Fruit fly (Drosophila melanogaster) whole organism, embryonic: ENCODE measurements around the gene CG42716.

Experiments
- Atf-2 ChIP-seq: fragments of 200-800 bp; sonication (Bioruptor generic); optimal IDR thresholded peaks from 2 replicates; lab custom pipeline; 2016; ENCODE audit warnings: missing biosample characterization, missing genetic modification characterization
- Awh ChIP-seq: fragments of 200-800 bp; sonication (Bioruptor generic); IDR thresholded peaks from 2 replicates; pipeline ENCODE4, ENCODE4 v1.3.6; 2022; ENCODE audit warnings: missing biosample characterization, missing genetic modification characterization
- CG10321 ChIP-seq: fragments of 200-800 bp; sonication (Bioruptor generic); IDR thresholded peaks from 2 replicates; pipeline ENCODE4 v1.3.6; 2022; ENCODE audit warnings: missing biosample characterization, missing genetic modification characterization
- CG10462 ChIP-seq: fragments of 200-800 bp; sonication (Bioruptor generic); optimal IDR thresholded peaks from 2 replicates; lab custom pipeline; 2016; ENCODE audit warnings: missing biosample characterization, missing genetic modification characterization
- CG10543 ChIP-seq: fragments of 200-800 bp; sonication (Bioruptor generic); optimal IDR thresholded peaks from 3 replicates; lab custom pipeline; 2017; ENCODE audit warnings: missing biosample characterization, mild to moderate bottlenecking, missing genetic modification characterization, moderate library complexity
- CG11504 ChIP-seq: fragments of 200-800 bp; sonication (Bioruptor generic); optimal IDR thresholded peaks from 3 replicates; lab custom pipeline; 2019; ENCODE audit warnings: missing biosample characterization, mild to moderate bottlenecking, missing genetic modification characterization, moderate library complexity
- CG12744 ChIP-seq: fragments of 200-800 bp; sonication (Bioruptor generic); optimal IDR thresholded peaks from 2 replicates; lab custom pipeline; 2016; ENCODE audit warnings: missing biosample characterization, missing genetic modification characterization
- CG14441 ChIP-seq: fragments of 200-800 bp; sonication (Bioruptor generic); IDR thresholded peaks from 2 replicates; pipeline ENCODE4 v1.3.6; 2022; ENCODE audit warnings: missing biosample characterization, missing genetic modification characterization
- CG14667 ChIP-seq: fragments of 200-800 bp; sonication (Bioruptor generic); IDR thresholded peaks from 2 replicates; pipeline ENCODE4 v1.3.6; 2022; ENCODE audit warnings: missing biosample characterization, missing genetic modification characterization
- CG15514 ChIP-seq: fragments of 200-800 bp; sonication (Bioruptor generic); optimal IDR thresholded peaks from 3 replicates; lab custom pipeline; 2017; ENCODE audit warnings: missing biosample characterization, missing genetic modification characterization, mild to moderate bottlenecking, moderate library complexity, missing genetic modification reagents
- CG17328 ChIP-seq: fragments of 200-800 bp; sonication (Bioruptor generic); IDR thresholded peaks from 2 replicates; pipeline ENCODE4 v1.3.6; 2022; ENCODE audit warnings: missing biosample characterization, missing genetic modification characterization
- CG17361 ChIP-seq: fragments of 200-800 bp; sonication (Bioruptor generic); IDR thresholded peaks from 3 replicates; pipeline ENCODE4 v1.3.6; 2022; ENCODE audit warnings: missing biosample characterization, missing genetic modification characterization
- CG18476 ChIP-seq: fragments of 200-800 bp; sonication (Bioruptor generic); optimal IDR thresholded peaks from 2 replicates; lab custom pipeline; 2016; ENCODE audit warnings: missing biosample characterization, mild to moderate bottlenecking, missing genetic modification characterization
- CG31365 ChIP-seq: fragments of 200-800 bp; sonication (Bioruptor generic); optimal IDR thresholded peaks from 2 replicates; lab custom pipeline; 2018; ENCODE audit warnings: missing biosample characterization, mild to moderate bottlenecking, missing genetic modification characterization
- CG3163 ChIP-seq: fragments of 200-800 bp; sonication (Bioruptor generic); optimal IDR thresholded peaks from 3 replicates; lab custom pipeline; 2016; ENCODE audit warnings: missing biosample characterization, missing genetic modification characterization
- CG33213 ChIP-seq: fragments of 200-800 bp; sonication (Bioruptor generic); optimal IDR thresholded peaks from 3 replicates; lab custom pipeline; 2016; ENCODE audit warnings: missing biosample characterization, missing genetic modification characterization
- CG3407 ChIP-seq: fragments of 200-800 bp; sonication (Bioruptor generic); optimal IDR thresholded peaks from 2 replicates; lab custom pipeline; 2018; ENCODE audit warnings: missing biosample characterization, mild to moderate bottlenecking, missing genetic modification characterization
- CG4282 ChIP-seq: fragments of 200-800 bp; sonication (Bioruptor generic); optimal IDR thresholded peaks from 2 replicates; lab custom pipeline; 2016; ENCODE audit warnings: missing biosample characterization, missing genetic modification characterization
- CG6765 ChIP-seq: fragments of 200-800 bp; sonication (Bioruptor generic); optimal IDR thresholded peaks from 3 replicates; lab custom pipeline; 2017; ENCODE audit warnings: missing biosample characterization, mild to moderate bottlenecking, missing genetic modification characterization
- CG6791 ChIP-seq: fragments of 200-800 bp; sonication (Bioruptor generic); IDR thresholded peaks from 3 replicates; pipeline ENCODE4 v1.3.6; 2022; ENCODE audit warnings: missing biosample characterization, missing genetic modification characterization; ENCODE audit not compliant: partially characterized antibody
- CG7271 ChIP-seq: fragments of 200-800 bp; sonication (Bioruptor generic); optimal IDR thresholded peaks from 2 replicates; lab custom pipeline; 2018; ENCODE audit warnings: missing biosample characterization, mild to moderate bottlenecking, missing genetic modification characterization, moderate library complexity
- CG7372 ChIP-seq: fragments of 200-800 bp; sonication (Bioruptor generic); IDR thresholded peaks from 2 replicates; pipeline ENCODE4 v1.3.6; 2022; ENCODE audit warnings: missing biosample characterization, missing genetic modification characterization
- CG7745 ChIP-seq: fragments of 200-800 bp; sonication (Bioruptor generic); optimal IDR thresholded peaks from 2 replicates; lab custom pipeline; 2018; ENCODE audit warnings: missing biosample characterization, mild to moderate bottlenecking, missing genetic modification characterization, moderate library complexity
- CG8478 ChIP-seq: fragments of >200 bp; optimal IDR thresholded peaks from 2 replicates; lab custom pipeline; 2018
- CG9876 ChIP-seq: fragments of 200-800 bp; sonication (Bioruptor generic); optimal IDR thresholded peaks from 2 replicates; lab custom pipeline; 2016; ENCODE audit warnings: missing biosample characterization, missing genetic modification characterization
- CkIIα-i1 ChIP-seq: fragments of 200-800 bp; sonication (Bioruptor generic); IDR thresholded peaks from 2 replicates; pipeline ENCODE4 v1.3.6; 2022; ENCODE audit warnings: missing biosample characterization, missing genetic modification characterization
- D ChIP-seq, 2 experiments: fragments of 200-800 bp in 1 of 2; fragments of >200 bp in 1 of 2; sonication (Bioruptor generic) in 1 of 2; optimal IDR thresholded peaks; 2 replicates in 1 of 2; 3 replicates in 1 of 2; lab custom pipeline; 2017; ENCODE audit warnings: mild to moderate bottlenecking in 1 of 2, missing biosample characterization in 1 of 2, missing genetic modification characterization in 1 of 2, missing genetic modification reagents in 1 of 2
- Ets65A ChIP-seq: fragments of 200-800 bp; sonication (Bioruptor generic); peaks from one replicate; lab custom pipeline; 2016; ENCODE audit warnings: missing biosample characterization, missing genetic modification characterization
- H15 ChIP-seq: fragments of 200-800 bp; sonication (Bioruptor generic); IDR thresholded peaks from 3 replicates; pipeline ENCODE4 v1.3.6; 2022; ENCODE audit warnings: missing biosample characterization, missing genetic modification characterization
- Hr39 ChIP-seq: fragments of >200 bp; optimal IDR thresholded peaks from 2 replicates; lab custom pipeline; 2017
- NFAT ChIP-seq: fragments of 200-800 bp; sonication (Bioruptor generic); IDR thresholded peaks from 2 replicates; pipeline ENCODE4 v1.3.6; 2022; ENCODE audit warnings: missing biosample characterization, missing genetic modification characterization
- Scr ChIP-seq: fragments of 200-800 bp; sonication (Bioruptor generic); IDR thresholded peaks from 2 replicates; pipeline ENCODE4 v1.3.6; 2022; ENCODE audit warnings: missing biosample characterization, missing genetic modification characterization; ENCODE audit not compliant: partially characterized antibody
- Sin3A ChIP-seq: fragments of >200 bp; optimal IDR thresholded peaks from 2 replicates; lab custom pipeline; 2018
- Ssrp ChIP-seq: fragments of 200-800 bp; sonication (Bioruptor generic); optimal IDR thresholded peaks from 2 replicates; lab custom pipeline; 2018; ENCODE audit warnings: missing biosample characterization, mild to moderate bottlenecking, missing genetic modification characterization, moderate library complexity
- Xbp1 ChIP-seq: fragments of 200-800 bp; sonication (Bioruptor generic); optimal IDR thresholded peaks from 3 replicates; lab custom pipeline; 2016; ENCODE audit warnings: missing biosample characterization, mild to moderate bottlenecking, missing genetic modification characterization
- aop ChIP-seq: fragments of 200-800 bp; sonication (Bioruptor generic); IDR thresholded peaks from 2 replicates; pipeline ENCODE4 v1.3.6; 2022; ENCODE audit warnings: missing biosample characterization, missing genetic modification characterization
- bbx ChIP-seq: fragments of 200-800 bp; sonication (Bioruptor generic); IDR thresholded peaks from 2 replicates; pipeline ENCODE4 v1.3.6; 2022; ENCODE audit warnings: missing biosample characterization, missing genetic modification characterization; ENCODE audit not compliant: partially characterized antibody
- bsh ChIP-seq, 2 experiments: fragments of 200-800 bp; sonication (Bioruptor generic); optimal IDR thresholded peaks; 2 replicates each; lab custom pipeline; 2017 to 2018; ENCODE audit warnings: mild to moderate bottlenecking in 2 of 2, missing biosample characterization in 2 of 2, missing genetic modification characterization in 2 of 2, moderate library complexity in 1 of 2
- btn ChIP-seq: fragments of 200-800 bp; sonication (Bioruptor generic); optimal IDR thresholded peaks from 2 replicates; lab custom pipeline; 2016; ENCODE audit warnings: missing biosample characterization, missing genetic modification characterization
- cas ChIP-seq: fragments of 200-800 bp; sonication (Bioruptor generic); IDR thresholded peaks from 2 replicates; pipeline ENCODE4 v1.3.6; 2022; ENCODE audit warnings: missing biosample characterization, missing genetic modification characterization
- crol ChIP-seq: fragments of 200-800 bp; sonication (Bioruptor generic); IDR thresholded peaks from 2 replicates; pipeline ENCODE4 v1.3.6; 2022; ENCODE audit warnings: missing biosample characterization, missing genetic modification characterization
- dpn ChIP-seq, 2 experiments: fragments of 200-800 bp; sonication (Bioruptor generic); optimal IDR thresholded peaks; 3 replicates each; lab custom pipeline; 2016; ENCODE audit warnings: missing biosample characterization in 2 of 2, missing genetic modification characterization in 2 of 2
- dysf ChIP-seq: fragments of 200-800 bp; sonication (Bioruptor generic); IDR thresholded peaks from 3 replicates; pipeline ENCODE4 v1.3.6; 2022; ENCODE audit warnings: missing biosample characterization, missing genetic modification characterization
- gce ChIP-seq: fragments of 200-800 bp; sonication (Bioruptor generic); IDR thresholded peaks from 3 replicates; pipeline ENCODE4 v1.3.6; 2022; ENCODE audit warnings: missing biosample characterization, missing genetic modification characterization
- inv ChIP-seq: fragments of 200-800 bp; sonication (Bioruptor generic); IDR thresholded peaks from 2 replicates; pipeline ENCODE4 v1.3.6; 2022; ENCODE audit warnings: missing biosample characterization, missing genetic modification characterization; ENCODE audit not compliant: partially characterized antibody
- lmd ChIP-seq: fragments of 200-800 bp; sonication (Bioruptor generic); IDR thresholded peaks from 2 replicates; pipeline ENCODE4 v1.3.6; 2022; ENCODE audit warnings: missing biosample characterization, missing genetic modification characterization
- oc ChIP-seq: fragments of 200-800 bp; sonication (Bioruptor generic); optimal IDR thresholded peaks from 2 replicates; lab custom pipeline; 2018; ENCODE audit warnings: missing biosample characterization, mild to moderate bottlenecking, missing genetic modification characterization, moderate library complexity
- scrt ChIP-seq: fragments of 200-800 bp; sonication (Bioruptor generic); optimal IDR thresholded peaks from 2 replicates; lab custom pipeline; 2018; ENCODE audit warnings: missing biosample characterization, mild to moderate bottlenecking, missing genetic modification characterization, moderate library complexity
- sim ChIP-seq: fragments of 200-800 bp; sonication (Bioruptor generic); IDR thresholded peaks from 2 replicates; pipeline ENCODE4 v1.3.6; 2022; ENCODE audit warnings: missing biosample characterization, missing genetic modification characterization
- trem ChIP-seq: fragments of 200-800 bp; optimal IDR thresholded peaks from 3 replicates; lab custom pipeline; 2019; ENCODE audit warnings: missing biosample characterization, mild to moderate bottlenecking, missing genetic modification characterization, moderate library complexity
- zfh1 ChIP-seq: fragments of 200-800 bp; sonication (Bioruptor generic); IDR thresholded peaks from 3 replicates; pipeline ENCODE4 v1.3.6; 2022; ENCODE audit warnings: missing biosample characterization, missing genetic modification characterization

The CG42716 gene

dm6 chr3L:16037048-16037477, 3.5 kb downstream of the CG42716 start (continued):
- TF ChIP-seq CG31365 (tag; lab: Kevin White, UChicago) = peak; percentile 65
- TF ChIP-seq CG10543 (GFP tag; lab: Kevin White, UChicago) = no peak
- TF ChIP-seq CG3163 (GFP tag; lab: Kevin White, UChicago) = peak; percentile 41
- TF ChIP-seq CG7271 (tag; lab: Kevin White, UChicago) = no peak
- peak; percentile 52 for TF ChIP-seq CG4282 (GFP tag; lab: Kevin White, UChicago)
- TF ChIP-seq dysf (GFP tag; lab: Robert Waterston, UW) = peak; percentile 77
- peak; percentile 90 for TF ChIP-seq zfh1
- peak; percentile 60; the same call in 1 of the 2 replicates for TF ChIP-seq CG10321 (GFP tag; lab: Robert Waterston, UW)
- TF ChIP-seq Hr39 (lab: Kevin White, UChicago) = no peak
- peak; percentile 91 for TF ChIP-seq CG15514 (GFP tag; lab: Kevin White, UChicago)
- peak; percentile 57 for TF ChIP-seq Atf-2 (GFP tag; lab: Kevin White, UChicago)
- peak; percentile 83 for TF ChIP-seq Xbp1 (GFP tag; lab: Kevin White, UChicago)
- TF ChIP-seq Awh (GFP tag; lab: Robert Waterston, UW) = peak; percentile 80
- peak; percentile 72; the same call in 1 of the 2 replicates for TF ChIP-seq cas
- TF ChIP-seq CG6791 (GFP tag; lab: Robert Waterston, UW) = peak; percentile 68
- peak; percentile 52 for TF ChIP-seq Scr (GFP tag; lab: Robert Waterston, UW)
- no peak for TF ChIP-seq Sin3A (lab: Kevin White, UChicago)
- peak; percentile 81 for TF ChIP-seq CG17328
- peak; percentile 74 for TF ChIP-seq CG6765 (GFP tag; lab: Kevin White, UChicago)
- TF ChIP-seq bbx (GFP tag; lab: Robert Waterston, UW) = peak; percentile 61
- peak; percentile 75 for TF ChIP-seq oc (tag; lab: Kevin White, UChicago)
- peak; percentile 64; the same call in 1 of the 3 replicates for TF ChIP-seq H15 (GFP tag; lab: Robert Waterston, UW)
- peak; percentile 62; the same call in 1 of the 3 replicates for TF ChIP-seq CG17361 (GFP tag; lab: Robert Waterston, UW)
- TF ChIP-seq CG33213 = peak; percentile 84
- TF ChIP-seq CG18476 (GFP tag; lab: Kevin White, UChicago) = peak; percentile 62
- peak; percentile 31 for TF ChIP-seq CG3407 (GFP tag; lab: Kevin White, UChicago)
- TF ChIP-seq CkIIα-i1 (GFP tag; lab: Robert Waterston, UW) = no peak
- TF ChIP-seq dpn (GFP tag; optimal IDR thresholded peaks at IDR 0.05; lab: Kevin White, UChicago) = peak; percentile 77 to 83
- peak; percentile 100 for TF ChIP-seq trem (tag; lab: Kevin White, UChicago)
- peak; percentile 70 to 79 for TF ChIP-seq bsh (GFP tag; optimal IDR thresholded peaks at IDR 0.05; lab: Kevin White, UChicago)
- peak; percentile 69 for TF ChIP-seq CG9876 (GFP tag; lab: Kevin White, UChicago)
- TF ChIP-seq CG10462 (GFP tag; lab: Kevin White, UChicago) = peak; percentile 44
- peak; percentile 65 for TF ChIP-seq scrt (GFP tag; lab: Kevin White, UChicago)
- TF ChIP-seq aop = no peak
- TF ChIP-seq CG7745 (tag; lab: Kevin White, UChicago) = no peak
- peak; percentile 73 for TF ChIP-seq CG12744 (GFP tag; lab: Kevin White, UChicago)
- peak; percentile 85 for TF ChIP-seq NFAT
- peak; percentile 52 for TF ChIP-seq Ssrp (tag; lab: Kevin White, UChicago)
- TF ChIP-seq lmd = peak; percentile 80
- no peak for TF ChIP-seq CG8478 (lab: Kevin White, UChicago)
- no peak; the same call in 1 of the 2 replicates for TF ChIP-seq inv (GFP tag; lab: Robert Waterston, UW)
- no peak for TF ChIP-seq crol (GFP tag; lab: Robert Waterston, UW)
- TF ChIP-seq CG14667 (GFP tag; lab: Robert Waterston, UW) = no peak; the same call in 1 of the 2 replicates
- TF ChIP-seq D (optimal IDR thresholded peaks at IDR 0.05; lab: Kevin White, UChicago) = no peak
- peak; percentile 44 for TF ChIP-seq D (GFP tag; optimal IDR thresholded peaks at IDR 0.05; lab: Kevin White, UChicago)
- TF ChIP-seq Ets65A (GFP tag; lab: Kevin White, UChicago) = peak; percentile 97
- TF ChIP-seq sim (GFP tag; lab: Robert Waterston, UW) = peak; percentile 54; the same call in 1 of the 2 replicates
- TF ChIP-seq CG14441 (GFP tag; lab: Robert Waterston, UW) = peak; percentile 81
- peak; percentile 74; the same call in 2 of the 3 replicates for TF ChIP-seq gce
- TF ChIP-seq CG7372 = peak; percentile 73
- TF ChIP-seq CG11504 (tag; lab: Kevin White, UChicago) = peak; percentile 76
- peak; percentile 65 for TF ChIP-seq btn
